Fruit fly (Drosophila melanogaster) whole organism, wandering third instar larva: ENCODE measurements around the gene CG3408.
A peak's percentile ranks its signal among the peaks of the same experiment; 100 is the strongest.

Experiments
- Rel ChIP-seq, 2 experiments: fragments of 200-800 bp; sonication (Bioruptor generic) in 1 of 2; optimal IDR thresholded peaks; 2 replicates in 1 of 2; 3 replicates in 1 of 2; lab custom pipeline; 2016 to 2019; ENCODE audit warnings: mild to moderate bottlenecking in 2 of 2, missing biosample characterization in 2 of 2, missing genetic modification characterization in 2 of 2, moderate library complexity in 1 of 2
- fru ChIP-seq: fragments of 200-800 bp; sonication (Bioruptor generic); optimal IDR thresholded peaks from 3 replicates; lab custom pipeline; 2016; ENCODE audit warnings: missing biosample characterization, mild to moderate bottlenecking, missing genetic modification characterization
- h ChIP-seq: fragments of 200-800 bp; sonication (Bioruptor generic); optimal IDR thresholded peaks from 3 replicates; lab custom pipeline; 2016; ENCODE audit warnings: missing biosample characterization, mild to moderate bottlenecking, missing genetic modification characterization
- pan ChIP-seq: fragments of >200 bp; optimal IDR thresholded peaks from 2 replicates; lab custom pipeline; 2017
- sage ChIP-seq: fragments of 200-800 bp; sonication (Bioruptor generic); optimal IDR thresholded peaks from 2 replicates; lab custom pipeline; 2016; ENCODE audit warnings: missing biosample characterization, mild to moderate bottlenecking, missing genetic modification characterization
- usp ChIP-seq: fragments of >200 bp; optimal IDR thresholded peaks from 2 replicates; lab custom pipeline; 2017; ENCODE audit warnings: missing biosample characterization, missing genetic modification characterization

DNA sequence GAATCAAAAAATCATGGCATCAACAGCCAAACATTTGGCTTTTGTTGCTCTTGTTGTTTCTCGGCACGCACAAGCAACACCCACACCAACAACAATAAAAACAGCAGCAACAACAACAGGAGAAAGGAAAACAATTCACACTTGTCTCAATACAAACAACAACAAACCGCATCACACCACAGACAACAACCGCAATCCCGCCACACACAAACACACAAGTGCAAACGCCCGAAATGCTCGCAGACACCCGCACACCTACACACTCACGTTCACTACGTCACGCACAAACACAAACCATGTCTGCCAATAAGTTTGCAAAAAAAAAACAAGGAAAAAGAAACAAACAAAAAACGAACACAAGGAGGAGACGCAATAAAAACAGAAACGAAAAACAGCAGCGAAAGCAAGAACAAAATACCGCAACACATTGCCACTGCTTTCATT lies 41.6 kb downstream of the CG3408 start:
- TF ChIP-seq pan (lab: Kevin White, UChicago) = no peak
- TF ChIP-seq usp (GFP tag; lab: Kevin White, UChicago) = no peak
- peak; percentile 28 for TF ChIP-seq h
- TF ChIP-seq Rel (GFP tag; optimal IDR thresholded peaks at IDR 0.05; lab: Kevin White, UChicago) = peak; percentile 68
- TF ChIP-seq Rel (tag; optimal IDR thresholded peaks at IDR 0.05; lab: Kevin White, UChicago) = no peak
- no peak for TF ChIP-seq fru (GFP tag; lab: Kevin White, UChicago)
- TF ChIP-seq sage (GFP tag; lab: Kevin White, UChicago) = no peak
